Fruit fly (Drosophila melanogaster): ENCODE results near the gene Pex12.

The Pex12 gene

dm6 chr2L:827516-828362 is 11.9 kb downstream of the Pex12 start (continued):
- TF ChIP-seq CG12942 (GFP tag; optimal IDR thresholded peaks at IDR 0.05) (peak; percentile 47), lola (GFP tag; optimal IDR thresholded peaks at IDR 0.05) (peak in 1 of 3 experiments; percentile 41), CG34224 (GFP tag; IDR thresholded peaks at IDR 0.05; ENCODE audit: partially characterized antibody) (no peak), esg (GFP tag; conservative IDR thresholded peaks at IDR 0.05) (0 out of 2 replicates have a peak, but pooled peaks have one; percentile 15), kah (GFP tag; optimal IDR thresholded peaks at IDR 0.05) (no peak), D (optimal IDR thresholded peaks at IDR 0.05) (no peak), D (GFP tag; optimal IDR thresholded peaks at IDR 0.05) (peak; percentile 62), CG12391 (tag; optimal IDR thresholded peaks at IDR 0.05) (peak; percentile 74), trem (tag; optimal IDR thresholded peaks at IDR 0.05) (peak; percentile 8), ssp (GFP tag; IDR thresholded peaks at IDR 0.05) (no peak), corto (GFP tag; optimal IDR thresholded peaks at IDR 0.05) (no peak), al (GFP tag; IDR thresholded peaks at IDR 0.05) (no peak), Hsf (GFP tag; optimal IDR thresholded peaks at IDR 0.05) (peak; percentile 50), prd (optimal IDR thresholded peaks at IDR 0.05) (no peak), prd (GFP tag; IDR thresholded peaks at IDR 0.05) (peak; percentile 21; the same call in 1 of the 3 replicates), CG1602 (GFP tag; optimal IDR thresholded peaks at IDR 0.05) (peak; percentile 49), CG10366 (GFP tag; IDR thresholded peaks at IDR 0.05) (no peak; the same call in 1 of the 2 replicates), CG31441 (GFP tag; IDR thresholded peaks at IDR 0.05) (no peak), tin (GFP tag; optimal IDR thresholded peaks at IDR 0.05) (peak; percentile 15), CG4424 (GFP tag; optimal IDR thresholded peaks at IDR 0.05) (peak; percentile 30), Gsc (GFP tag; IDR thresholded peaks at IDR 0.05) (no peak), CG2678 (tag; optimal IDR thresholded peaks at IDR 0.05) (peak; percentile 47), Six4 (GFP tag; optimal IDR thresholded peaks at IDR 0.05) (peak; percentile 7), CG6791 (GFP tag; IDR thresholded peaks at IDR 0.05; ENCODE audit: partially characterized antibody) (no peak), CG9609 (GFP tag; optimal IDR thresholded peaks at IDR 0.05) (peak; percentile 7), CG10274 (GFP tag; optimal IDR thresholded peaks at IDR 0.05) (no peak), gsb (GFP tag; IDR thresholded peaks at IDR 0.05) (no peak), CG9437 (GFP tag; optimal IDR thresholded peaks at IDR 0.05) (peak; percentile 29), CG3847 (GFP tag; IDR thresholded peaks at IDR 0.05) (no peak), Dref (GFP tag; IDR thresholded peaks at IDR 0.05) (no peak), Taf1 (GFP tag; IDR thresholded peaks at IDR 0.05) (no peak), mirr (GFP tag; optimal IDR thresholded peaks at IDR 0.05) (no peak), CG2875 (GFP tag; optimal IDR thresholded peaks at IDR 0.05) (peak; percentile 66), ro (GFP tag; IDR thresholded peaks at IDR 0.05) (no peak), CG30403 (GFP tag; optimal IDR thresholded peaks at IDR 0.05) (peak; percentile 63), ATbp (GFP tag; optimal IDR thresholded peaks at IDR 0.05) (peak; percentile 84), bcd (GFP tag; optimal IDR thresholded peaks at IDR 0.05) (no peak), slp2 (GFP tag; optimal IDR thresholded peaks at IDR 0.05) (no peak), CoRest (tag; optimal IDR thresholded peaks at IDR 0.05) (peak; percentile 29), CG12155 (GFP tag; optimal IDR thresholded peaks at IDR 0.05) (no peak), CG2199 (GFP tag; IDR thresholded peaks at IDR 0.05) (peak; percentile 31; the same call in 1 of the 3 replicates), Awh (GFP tag; IDR thresholded peaks at IDR 0.05) (0 out of 2 replicates have a peak, but pooled peaks have one; percentile 23), gsb-n (tag; optimal IDR thresholded peaks at IDR 0.05) (peak; percentile 65), crc (GFP tag; optimal IDR thresholded peaks at IDR 0.05) (no peak), CG30431 (GFP tag; optimal IDR thresholded peaks at IDR 0.05) (peak; percentile 6), CG1792 (GFP tag; optimal IDR thresholded peaks at IDR 0.05) (no peak), CG14710 (tag; optimal IDR thresholded peaks at IDR 0.05) (peak; percentile 39), CG4282 (GFP tag; optimal IDR thresholded peaks at IDR 0.05) (no peak), hkb (optimal IDR thresholded peaks at IDR 0.05) (no peak), hkb (GFP tag; IDR thresholded peaks at IDR 0.05) (peak; percentile 50; the same call in 1 of the 2 replicates)
